Worm (Caenorhabditis elegans): Measurements from ENCODE around the gene clhm-1.
A peak's percentile ranks its signal among the peaks of the same experiment; 100 is the strongest.

DNA sequence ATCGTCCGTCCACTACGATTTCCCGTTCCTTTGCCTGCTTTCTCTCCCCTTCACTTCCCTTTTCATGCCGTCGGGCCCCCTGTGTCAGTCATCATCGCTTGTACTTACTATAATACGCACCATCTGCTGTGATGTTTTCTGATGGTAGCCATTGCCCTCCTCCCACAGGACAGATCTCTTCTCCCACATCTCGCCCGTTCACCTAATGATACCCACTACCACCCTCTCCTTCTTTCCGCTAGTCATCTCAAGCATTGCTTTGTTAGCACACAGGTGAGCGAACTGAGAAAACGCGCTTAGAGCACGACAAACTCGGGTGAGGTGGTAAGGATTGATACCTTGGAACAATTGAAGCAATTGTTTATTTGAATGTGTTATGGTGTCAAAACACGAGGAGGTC, 39.9 kb downstream of the clhm-1 start:
- TF ChIP-seq ama-1 (optimal IDR thresholded peaks at IDR 0.05) (no peak), tbx-37 (GFP tag; conservative IDR thresholded peaks at IDR 0.05) (no peak), tbx-11 (GFP tag; IDR thresholded peaks at IDR 0.05) (no peak), tra-4 (tag; optimal IDR thresholded peaks at IDR 0.05) (no peak), flt-1 (GFP tag; IDR thresholded peaks at IDR 0.05) (no peak), hmg-4 (GFP tag; optimal IDR thresholded peaks at IDR 0.05) (peak; percentile 57), aly-1 (tag; optimal IDR thresholded peaks at IDR 0.05) (no peak)
